Fruit fly (Drosophila melanogaster): ENCODE measurements around the gene TotF.

TotF gene

dm6 chr2L:19930102-19930501 lies 17.9 kb upstream of the TotF start (continued):
- TF ChIP-seq repo (GFP tag; optimal IDR thresholded peaks at IDR 0.05) (no peak), TFAM (GFP tag; optimal IDR thresholded peaks at IDR 0.05) (no peak), HHEX (GFP tag; optimal IDR thresholded peaks at IDR 0.05) (peak; percentile 52), CG34224 (GFP tag; IDR thresholded peaks at IDR 0.05; ENCODE audit: partially characterized antibody) (no peak), Fer1 (GFP tag; optimal IDR thresholded peaks at IDR 0.05) (peak; percentile 78), Deaf1 (tag; optimal IDR thresholded peaks at IDR 0.05) (no peak), CG15269 (tag; optimal IDR thresholded peaks at IDR 0.05) (peak; percentile 58), CG14050 (GFP tag; IDR thresholded peaks at IDR 0.05) (no peak), hkb (optimal IDR thresholded peaks at IDR 0.05) (no peak), hkb (GFP tag; IDR thresholded peaks at IDR 0.05) (peak; percentile 71), Rfx (GFP tag; IDR thresholded peaks at IDR 0.05) (peak; percentile 55), CG11093 (GFP tag; IDR thresholded peaks at IDR 0.05) (no peak), Doc2 (GFP tag; IDR thresholded peaks at IDR 0.05) (no peak), unc-4 (GFP tag; IDR thresholded peaks at IDR 0.05; ENCODE audit: partially characterized antibody) (no peak), CG10565 (GFP tag; optimal IDR thresholded peaks at IDR 0.05) (no peak), zfh2 (GFP tag; optimal IDR thresholded peaks at IDR 0.05) (no peak), Ssrp (tag; optimal IDR thresholded peaks at IDR 0.05) (peak; percentile 27), CG17186 (GFP tag; optimal IDR thresholded peaks at IDR 0.05) (no peak), CG17328 (GFP tag; IDR thresholded peaks at IDR 0.05) (0 out of 2 replicates have a peak, but pooled peaks have one; percentile 16), Lim3 (GFP tag; IDR thresholded peaks at IDR 0.05) (no peak), Six4 (GFP tag; optimal IDR thresholded peaks at IDR 0.05) (no peak), ems (GFP tag; optimal IDR thresholded peaks at IDR 0.05) (no peak), fd102C (GFP tag; optimal IDR thresholded peaks at IDR 0.05) (no peak), CG2129 (GFP tag; IDR thresholded peaks at IDR 0.05; ENCODE audit: partially characterized antibody) (no peak), pan (optimal IDR thresholded peaks at IDR 0.05) (no peak), pan (GFP tag; optimal IDR thresholded peaks at IDR 0.05 in 1 of 2, IDR thresholded peaks at IDR 0.05 in 1 of 2) (peak in 1 of 2 experiments; percentile 48), CG12236 (GFP tag; optimal IDR thresholded peaks at IDR 0.05) (no peak), CG12942 (GFP tag; optimal IDR thresholded peaks at IDR 0.05) (peak; percentile 4), CG10979 (tag; optimal IDR thresholded peaks at IDR 0.05) (peak; percentile 52), sna (GFP tag; IDR thresholded peaks at IDR 0.05; ENCODE audit: partially characterized antibody) (no peak), fd64A (GFP tag; optimal IDR thresholded peaks at IDR 0.05) (no peak), ranshi (GFP tag; IDR thresholded peaks at IDR 0.05) (peak; percentile 34; the same call in 1 of the 2 replicates), sqz (GFP tag; optimal IDR thresholded peaks at IDR 0.05) (peak; percentile 2), Mrtf (GFP tag; IDR thresholded peaks at IDR 0.05) (no peak), CG7839 (tag; optimal IDR thresholded peaks at IDR 0.05) (peak; percentile 63), CG18262 (tag; optimal IDR thresholded peaks at IDR 0.05) (no peak), Hand (GFP tag; optimal IDR thresholded peaks at IDR 0.05) (no peak), tio (GFP tag; optimal IDR thresholded peaks at IDR 0.05) (peak; percentile 16), Hmx (GFP tag; optimal IDR thresholded peaks at IDR 0.05) (no peak), E2f1 (GFP tag; IDR thresholded peaks at IDR 0.05) (0 out of 2 replicates have a peak, but pooled peaks have one; percentile 30), sisA (GFP tag; IDR thresholded peaks at IDR 0.05) (peak; percentile 52), CoRest (tag; optimal IDR thresholded peaks at IDR 0.05) (peak; percentile 56), CG3407 (GFP tag; optimal IDR thresholded peaks at IDR 0.05) (no peak), Neu2 (GFP tag; optimal IDR thresholded peaks at IDR 0.05; ENCODE audit: borderline replicate concordance) (no peak), stc (GFP tag; IDR thresholded peaks at IDR 0.05) (no peak), CG9876 (GFP tag; optimal IDR thresholded peaks at IDR 0.05) (no peak), D19A (tag; optimal IDR thresholded peaks at IDR 0.05) (peak; percentile 23), CG4854 (GFP tag; optimal IDR thresholded peaks at IDR 0.05) (no peak), gsb (GFP tag; IDR thresholded peaks at IDR 0.05) (no peak), ro (GFP tag; IDR thresholded peaks at IDR 0.05) (no peak), Xrp1 (GFP tag; IDR thresholded peaks at IDR 0.05) (peak; percentile 48; the same call in 1 of the 2 replicates), CG6272 (GFP tag; IDR thresholded peaks at IDR 0.05) (no peak)

Measured in whole organism, embryonic.